Worm (Caenorhabditis elegans) whole organism, L1 larva: ENCODE measurements around the gene his-17.

Source experiments
- fos-1 ChIP-seq: fragments of 150-350 bp; optimal IDR thresholded peaks from 2 replicates; lab custom pipeline; 2014; ENCODE audit warnings: missing biosample characterization, missing genetic modification characterization
- nhr-76 ChIP-seq: sonication (generic microtip); optimal IDR thresholded peaks from 2 replicates; lab custom pipeline; 2017; ENCODE audit warnings: missing biosample characterization, missing genetic modification characterization
- skn-1 ChIP-seq: fragments of 150-350 bp; optimal IDR thresholded peaks from 2 replicates; lab custom pipeline; 2014; ENCODE audit warnings: missing biosample characterization, missing genetic modification characterization

- TF ChIP-seq skn-1 (tag; lab: Kevin White, UChicago) (no peak), nhr-76 (tag; lab: Kevin White, UChicago) (no peak), fos-1 (tag; lab: Kevin White, UChicago) (no peak)
Measured at ce11 chrV:8937476-8938249, 39.9 kb upstream of the his-17 start.
